Worm (Caenorhabditis elegans) whole organism, L4 larva: ENCODE data around the gene rnst-2.

Experiments
- F37D6.2 ChIP-seq: sonication (generic microtip); optimal IDR thresholded peaks from 2 replicates; lab custom pipeline; 2016; ENCODE audit warnings: mild to moderate bottlenecking, missing genetic modification characterization, missing compliant biosample characterization
- Y75B8A.6 ChIP-seq: fragments of 200-800 bp; sonication (Bioruptor generic); IDR thresholded peaks from 2 replicates; pipeline ENCODE4 v1.3.6; 2022; ENCODE audit warnings: missing genetic modification reagents, missing genetic modification characterization, missing compliant biosample characterization
- aha-1 ChIP-seq: fragments of 150-350 bp; peaks from one replicate; lab custom pipeline; 2014; ENCODE audit warnings: missing biosample characterization, missing genetic modification characterization
- ama-1 ChIP-seq: fragments of 150-350 bp; optimal IDR thresholded peaks from 2 replicates; lab custom pipeline; 2014; ENCODE audit warnings: inconsistent platforms, mixed read lengths
- arid-1 ChIP-seq: fragments of 200-800 bp; sonication (Bioruptor generic); conservative IDR thresholded peaks from 2 replicates; pipeline ENCODE4 v1.3.6; 2022; ENCODE audit warnings: missing genetic modification reagents, missing genetic modification characterization, missing compliant biosample characterization
- attf-4 ChIP-seq: sonication (generic microtip); optimal IDR thresholded peaks from 3 replicates; lab custom pipeline; 2017; ENCODE audit warnings: missing biosample characterization, missing genetic modification characterization
- ceh-28 ChIP-seq: fragments of 150-350 bp; optimal IDR thresholded peaks from 2 replicates; lab custom pipeline; 2014; ENCODE audit warnings: missing biosample characterization, missing genetic modification reagents, missing genetic modification characterization
- ctbp-1 ChIP-seq: fragments of 200-800 bp; sonication (Bioruptor generic); IDR thresholded peaks from 2 replicates; pipeline ENCODE4 v1.3.6; 2022; ENCODE audit warnings: missing genetic modification reagents, missing genetic modification characterization, missing compliant biosample characterization
- daf-19 ChIP-seq: fragments of 200-800 bp; sonication (Bioruptor generic); conservative IDR thresholded peaks from 2 replicates; pipeline ENCODE4 v1.3.6; 2022; ENCODE audit warnings: missing genetic modification characterization, missing compliant biosample characterization
- daf-8 ChIP-seq: fragments of 200-800 bp; sonication (Bioruptor generic); IDR thresholded peaks from 2 replicates; pipeline ENCODE4 v1.3.6; 2022; ENCODE audit warnings: missing genetic modification characterization, missing compliant biosample characterization
- dmd-6 ChIP-seq: fragments of 200-800 bp; sonication (Bioruptor generic); IDR thresholded peaks from 2 replicates; pipeline ENCODE4 v1.3.6; 2022; ENCODE audit warnings: missing genetic modification reagents, missing genetic modification characterization, missing compliant biosample characterization
- dmd-9 ChIP-seq: fragments of 200-800 bp; sonication (Bioruptor generic); IDR thresholded peaks from 2 replicates; pipeline ENCODE4 v1.3.6; 2022; ENCODE audit warnings: missing genetic modification reagents, missing genetic modification characterization, missing compliant biosample characterization
- dve-1 ChIP-seq: sonication (generic microtip); optimal IDR thresholded peaks from 2 replicates; lab custom pipeline; 2017; ENCODE audit warnings: antibody characterized with exemption, mild to moderate bottlenecking, missing genetic modification characterization, missing compliant biosample characterization; ENCODE audit not compliant: insufficient read depth
- fkh-10 ChIP-seq: fragments of 150-350 bp; optimal IDR thresholded peaks from 2 replicates; lab custom pipeline; 2014; ENCODE audit warnings: missing biosample characterization, missing genetic modification reagents, missing genetic modification characterization
- fos-1 ChIP-seq: fragments of 150-350 bp; optimal IDR thresholded peaks from 2 replicates; lab custom pipeline; 2014; ENCODE audit warnings: missing biosample characterization, missing genetic modification characterization
- gei-8 ChIP-seq: fragments of 200-800 bp; sonication (Bioruptor generic); optimal IDR thresholded peaks from 2 replicates; lab custom pipeline; 2018; ENCODE audit warnings: mild to moderate bottlenecking, missing genetic modification characterization, missing compliant biosample characterization
- jun-1 ChIP-seq: fragments of 150-350 bp; optimal IDR thresholded peaks from 2 replicates; lab custom pipeline; 2014; ENCODE audit warnings: missing biosample characterization, missing genetic modification reagents, missing genetic modification characterization
- lin-1 ChIP-seq: fragments of 200-800 bp; sonication (Bioruptor generic); IDR thresholded peaks from 2 replicates; pipeline ENCODE4 v1.3.6; 2022; ENCODE audit warnings: missing genetic modification reagents, missing genetic modification characterization, missing compliant biosample characterization
- lin-15B ChIP-seq: fragments of 150-350 bp; sonication (generic microtip); optimal IDR thresholded peaks from 3 replicates; lab custom pipeline; 2014; ENCODE audit warnings: missing biosample characterization, missing genetic modification characterization
- lin-38 ChIP-seq: fragments of 200-800 bp; sonication (Bioruptor generic); IDR thresholded peaks from 2 replicates; pipeline ENCODE4 v1.3.6; 2022; ENCODE audit warnings: missing genetic modification reagents, missing genetic modification characterization, missing compliant biosample characterization
- lin-39 ChIP-seq: fragments of 150-350 bp; optimal IDR thresholded peaks from 2 replicates; lab custom pipeline; 2014; ENCODE audit warnings: missing biosample characterization, missing genetic modification reagents, missing genetic modification characterization
- lir-3 ChIP-seq: sonication (generic microtip); optimal IDR thresholded peaks from 2 replicates; lab custom pipeline; 2016; ENCODE audit warnings: mild to moderate bottlenecking, missing genetic modification characterization, missing compliant biosample characterization
- lsy-2 ChIP-seq, 2 experiments: fragments of 150-350 bp in 1 of 2; sonication (generic microtip) in 1 of 2; optimal IDR thresholded peaks; 2 replicates each; lab custom pipeline; 2014 to 2017; ENCODE audit warnings: missing biosample characterization in 2 of 2, missing genetic modification characterization in 2 of 2
- nhr-237 ChIP-seq: sonication (generic microtip); optimal IDR thresholded peaks from 2 replicates; lab custom pipeline; 2017; ENCODE audit warnings: missing biosample characterization, missing genetic modification characterization
- nhr-42 ChIP-seq: fragments of 200-800 bp; sonication (Bioruptor generic); IDR thresholded peaks from 2 replicates; pipeline ENCODE4 v1.3.6; 2022; ENCODE audit warnings: missing genetic modification characterization, missing compliant biosample characterization
- nhr-76 ChIP-seq: fragments of 150-350 bp; optimal IDR thresholded peaks from 2 replicates; lab custom pipeline; 2014; ENCODE audit warnings: missing biosample characterization, missing genetic modification characterization
- nhr-77 ChIP-seq: fragments of 150-350 bp; optimal IDR thresholded peaks from 2 replicates; lab custom pipeline; 2014; ENCODE audit warnings: missing biosample characterization, missing genetic modification characterization
- pha-4 ChIP-seq, 2 experiments: fragments of 150-350 bp in 1 of 2; fragments of 200-800 bp in 1 of 2; sonication (Bioruptor generic) in 1 of 2; IDR thresholded peaks in 1 of 2; optimal IDR thresholded peaks in 1 of 2; 2 replicates each; pipeline versions ENCODE4 v1.3.6 to Lab custom; 2014 to 2022; ENCODE audit warnings: missing genetic modification characterization in 2 of 2, missing genetic modification reagents in 2 of 2, missing biosample characterization in 1 of 2, missing compliant biosample characterization in 1 of 2
- sdz-12 ChIP-seq: fragments of 200-800 bp; sonication (Bioruptor generic); optimal IDR thresholded peaks from 2 replicates; lab custom pipeline; 2018; ENCODE audit warnings: mild to moderate bottlenecking, missing genetic modification characterization, missing compliant biosample characterization
- set-16 ChIP-seq: fragments of 200-800 bp; sonication (Bioruptor generic); IDR thresholded peaks from 2 replicates; pipeline ENCODE4 v1.3.6; 2022; ENCODE audit warnings: missing genetic modification reagents, missing genetic modification characterization, missing compliant biosample characterization
- spr-1 ChIP-seq: sonication (generic microtip); optimal IDR thresholded peaks from 2 replicates; lab custom pipeline; 2016; ENCODE audit warnings: mild to moderate bottlenecking, missing genetic modification characterization, missing compliant biosample characterization
- unc-39 ChIP-seq: sonication (generic microtip); optimal IDR thresholded peaks from 2 replicates; lab custom pipeline; 2017; ENCODE audit warnings: missing biosample characterization, missing genetic modification characterization
- unc-62 ChIP-seq, 3 experiments: fragments of 150-350 bp in 1 of 3; sonication (generic microtip); optimal IDR thresholded peaks in 2 of 3; peaks in 1 of 3; 1 replicate in 1 of 3; 2 replicates in 2 of 3; lab custom pipeline; 2014 to 2017; ENCODE audit warnings: missing biosample characterization in 3 of 3, missing genetic modification characterization in 3 of 3, missing genetic modification reagents in 3 of 3, missing genotype in 1 of 3
- vab-7 ChIP-seq: fragments of 200-800 bp; sonication (Bioruptor generic); IDR thresholded peaks from 2 replicates; pipeline ENCODE4 v1.3.6; 2022; ENCODE audit warnings: missing genetic modification reagents, missing genetic modification characterization, missing compliant biosample characterization
- zip-11 ChIP-seq: fragments of 200-800 bp; sonication (Bioruptor generic); IDR thresholded peaks from 2 replicates; pipeline ENCODE4 v1.3.6; 2022; ENCODE audit warnings: missing genetic modification characterization, missing compliant biosample characterization
- ztf-7 ChIP-seq: fragments of 150-350 bp; optimal IDR thresholded peaks from 2 replicates; lab custom pipeline; 2014; ENCODE audit warnings: missing biosample characterization, missing genetic modification characterization

The rnst-2 gene

ce11 chrV:1061295-1061694 is at the start of gene rnst-2:
Gene rnst-2 (plus strand): TSS chrV:1061595.
- no peak for TF ChIP-seq jun-1 (tag; lab: Kevin White, UChicago)
- no peak for TF ChIP-seq F37D6.2
- no peak for TF ChIP-seq fos-1
- TF ChIP-seq fkh-10: no peak
- no peak for TF ChIP-seq daf-8 (GFP tag; lab: Robert Waterston, UW)
- no peak for TF ChIP-seq daf-19 (GFP tag; lab: Robert Waterston, UW)
- TF ChIP-seq attf-4 (tag; lab: Kevin White, UChicago): no peak
- TF ChIP-seq lin-38: no peak
- no peak for TF ChIP-seq lin-15B (tag; lab: Kevin White, UChicago)
- no peak for TF ChIP-seq ztf-7 (tag; lab: Kevin White, UChicago)
- TF ChIP-seq lir-3: no peak

ce11 chrV:1013637-1014036 is 47.8 kb upstream of the rnst-2 start:
- TF ChIP-seq unc-62 (GFP tag; optimal IDR thresholded peaks at IDR 0.05 in 1 of 2; lab: Kevin White, UChicago): peak in 1 of 2 experiments; percentile 95
- TF ChIP-seq unc-62 (tag; optimal IDR thresholded peaks at IDR 0.05; lab: Kevin White, UChicago): no peak
- no peak for TF ChIP-seq gei-8 (GFP tag; lab: Kevin White, UChicago)

ce11 chrV:1015194-1015593 is 46.2 kb upstream of the rnst-2 start:
- TF ChIP-seq dmd-9 (GFP tag; lab: Robert Waterston, UW) (no peak), attf-4 (tag; lab: Kevin White, UChicago) (no peak), ceh-28 (no peak), ama-1 (no peak), nhr-77 (tag; lab: Kevin White, UChicago) (no peak), zip-11 (no peak), lin-1 (GFP tag; lab: Robert Waterston, UW) (no peak)
- TF ChIP-seq, all 104 proteins: peak for 0

DNA sequence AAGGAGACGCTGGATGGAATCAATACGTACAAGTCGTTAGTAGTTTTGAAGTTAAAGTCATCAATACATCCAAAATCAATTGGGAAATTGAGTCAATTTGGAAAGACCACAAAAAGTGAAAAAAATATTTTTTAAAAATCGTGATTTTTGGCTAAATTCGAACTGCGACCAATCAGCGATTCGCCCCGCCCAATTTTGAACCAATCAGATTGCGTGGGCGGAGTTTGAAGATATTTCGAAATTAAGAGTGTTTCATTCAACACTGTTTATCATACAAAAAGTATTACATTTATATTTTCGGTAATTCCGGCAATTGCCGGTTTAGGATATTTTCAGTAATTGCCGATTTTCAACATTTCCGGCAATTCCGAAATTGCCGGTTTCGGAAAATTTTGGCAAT is 44.2 kb upstream of the rnst-2 start:
- TF ChIP-seq unc-62 (GFP tag; optimal IDR thresholded peaks at IDR 0.05 in 1 of 2; lab: Kevin White, UChicago) (peak in 1 of 2 experiments; percentile 4), unc-62 (tag; optimal IDR thresholded peaks at IDR 0.05; lab: Kevin White, UChicago) (no peak), nhr-237 (no peak)

DNA sequence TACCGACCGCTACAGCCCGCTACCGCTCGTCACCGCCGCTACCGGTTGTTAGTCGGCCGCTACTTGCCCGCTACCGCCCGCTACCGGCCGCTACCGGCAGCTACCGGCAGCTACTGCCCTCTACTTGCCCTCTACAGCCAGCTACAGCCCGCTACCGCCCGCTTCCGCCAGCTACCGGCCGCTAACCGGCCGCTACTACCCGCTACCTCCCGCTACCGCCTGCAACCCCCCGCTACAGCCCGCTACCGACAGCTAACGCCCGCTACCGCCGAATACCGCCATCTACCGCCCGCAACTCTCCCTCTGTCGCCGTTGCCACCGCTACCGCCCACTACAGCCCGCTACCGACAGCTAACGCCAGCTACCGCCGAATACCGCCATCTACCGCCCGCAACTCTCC is 39.9 kb upstream of the rnst-2 start:
- TF ChIP-seq sdz-12 (no peak), vab-7 (GFP tag; lab: Robert Waterston, UW) (0 out of 2 replicates have a peak, but pooled peaks have one; percentile 11), set-16 (GFP tag; lab: Robert Waterston, UW) (peak; percentile 98), aha-1 (tag; lab: Kevin White, UChicago) (peak; percentile 87), spr-1 (tag; lab: Kevin White, UChicago) (no peak)

ce11 chrV:1023367-1023766 is 38.0 kb upstream of the rnst-2 start, which contains the start of gene pei-2:
Gene pei-2 (minus strand): TSS chrV:1023467.
- TF ChIP-seq nhr-42 (no peak), unc-39 (tag; lab: Kevin White, UChicago) (no peak), dmd-6 (no peak), dve-1 (tag; lab: Kevin White, UChicago) (no peak), set-16 (GFP tag; lab: Robert Waterston, UW) (no peak), pha-4 (GFP tag; IDR thresholded peaks at IDR 0.05; lab: Robert Waterston, UW) (no peak), pha-4 (tag; optimal IDR thresholded peaks at IDR 0.05; lab: Kevin White, UChicago) (no peak), Y75B8A.6 (GFP tag; lab: Robert Waterston, UW) (no peak), lsy-2 (tag; optimal IDR thresholded peaks at IDR 0.05; lab: Kevin White, UChicago) (no peak), arid-1 (GFP tag; lab: Robert Waterston, UW) (no peak), ctbp-1 (GFP tag; lab: Robert Waterston, UW) (no peak), vab-7 (GFP tag; lab: Robert Waterston, UW) (no peak), lin-39 (tag; lab: Kevin White, UChicago) (no peak), nhr-76 (tag; lab: Kevin White, UChicago) (no peak)
